Worm (Caenorhabditis elegans): ENCODE measurements around the gene Y37D8A.6.

DNA sequence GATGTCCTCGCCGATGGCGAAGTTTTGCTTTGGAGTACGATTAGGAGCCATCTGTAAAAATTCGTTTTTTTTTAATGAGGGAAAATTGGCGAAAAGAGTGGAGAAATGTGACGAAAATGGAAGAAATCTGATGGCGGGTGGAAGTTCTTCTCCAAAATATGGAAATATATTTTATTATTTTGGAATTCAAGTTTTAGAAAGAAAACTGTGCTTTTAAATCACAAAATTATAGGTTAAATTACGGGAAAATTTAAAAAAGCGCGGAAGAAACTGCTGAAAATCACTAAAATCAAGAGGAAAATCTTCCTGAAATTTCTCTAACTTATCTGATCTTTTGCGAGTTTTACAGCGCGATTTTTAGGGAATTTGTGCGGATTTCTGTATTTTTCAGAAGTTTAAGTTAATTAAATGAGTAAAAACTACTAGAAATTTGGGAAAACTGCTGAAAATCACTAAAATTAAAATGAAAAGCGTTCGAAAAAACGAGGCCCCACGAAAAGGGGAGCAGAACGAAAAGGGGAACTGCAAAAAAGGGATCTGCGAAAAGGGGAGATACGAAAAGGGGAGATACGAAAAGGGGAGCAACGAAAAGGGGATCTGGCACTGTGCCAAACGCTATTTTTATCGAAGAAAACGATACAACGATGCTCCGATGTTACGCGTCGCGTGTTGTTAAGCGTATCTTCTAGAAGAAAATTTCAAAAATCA lies 7.6 kb upstream of the Y37D8A.6 start, which contains the start of the genes cec-7 and enu-3.5:
- TF ChIP-seq him-1 (tag; optimal IDR thresholded peaks at IDR 0.05) (no peak), dao-5 (tag; optimal IDR thresholded peaks at IDR 0.05) (no peak), W03F9.2 (tag; optimal IDR thresholded peaks at IDR 0.05) (no peak)
